Fruit fly (Drosophila melanogaster): ENCODE measurements around the gene CG32071.

Gene CG32071

dm6 chr3L:11124439-11124838 is 20.8 kb upstream of the CG32071 start:
- TF ChIP-seq CoRest (tag; optimal IDR thresholded peaks at IDR 0.05) (peak; percentile 13), bigmax (GFP tag; optimal IDR thresholded peaks at IDR 0.05) (no peak), CG2120 (GFP tag; optimal IDR thresholded peaks at IDR 0.05) (peak; percentile 36), CG17361 (GFP tag; IDR thresholded peaks at IDR 0.05) (peak; percentile 34; the same call in 1 of the 3 replicates), Sox100B (GFP tag; optimal IDR thresholded peaks at IDR 0.05) (peak; percentile 10), H2.0 (GFP tag; IDR thresholded peaks at IDR 0.05) (no peak), CG18262 (tag; optimal IDR thresholded peaks at IDR 0.05) (peak; percentile 34), sens (GFP tag) (peak; percentile 83), Hand (GFP tag; optimal IDR thresholded peaks at IDR 0.05) (no peak), nmo (GFP tag; optimal IDR thresholded peaks at IDR 0.05) (peak; percentile 14), CG31441 (GFP tag; IDR thresholded peaks at IDR 0.05) (peak; percentile 32; the same call in 1 of the 2 replicates), CG3065 (GFP tag; optimal IDR thresholded peaks at IDR 0.05) (no peak), bsh (GFP tag; optimal IDR thresholded peaks at IDR 0.05) (peak in 1 of 2 experiments; percentile 10), HLH3B (GFP tag; IDR thresholded peaks at IDR 0.05) (0 out of 2 replicates have a peak, but pooled peaks have one; percentile 21), row (GFP tag; IDR thresholded peaks at IDR 0.05) (peak; percentile 19; the same call in 1 of the 3 replicates), Eip74EF (GFP tag; optimal IDR thresholded peaks at IDR 0.05) (peak in 1 of 2 experiments; percentile 20), CG15269 (tag; optimal IDR thresholded peaks at IDR 0.05) (no peak), Ssrp (tag; optimal IDR thresholded peaks at IDR 0.05) (peak; percentile 11), zfh2 (GFP tag; optimal IDR thresholded peaks at IDR 0.05) (no peak), Pdp1 (GFP tag; optimal IDR thresholded peaks at IDR 0.05) (peak in 1 of 2 experiments; percentile 2), CG10979 (tag; optimal IDR thresholded peaks at IDR 0.05) (peak; percentile 27), fd96Cb (tag; optimal IDR thresholded peaks at IDR 0.05) (peak; percentile 7), CG12391 (tag; optimal IDR thresholded peaks at IDR 0.05) (peak; percentile 17), CG11504 (tag; optimal IDR thresholded peaks at IDR 0.05) (peak; percentile 46), lilli (GFP tag; optimal IDR thresholded peaks at IDR 0.05) (peak; percentile 37), CG2199 (GFP tag; IDR thresholded peaks at IDR 0.05) (no peak), CG2678 (tag; optimal IDR thresholded peaks at IDR 0.05) (peak; percentile 42), CG16863 (GFP tag; optimal IDR thresholded peaks at IDR 0.05) (no peak), Rfx (GFP tag; IDR thresholded peaks at IDR 0.05) (0 out of 2 replicates have a peak, but pooled peaks have one; percentile 20), Ets65A (GFP tag) (peak; percentile 24), CG4424 (GFP tag; optimal IDR thresholded peaks at IDR 0.05) (peak; percentile 20), Blimp-1 (GFP tag; optimal IDR thresholded peaks at IDR 0.05) (peak; percentile 16), PHDP (tag; optimal IDR thresholded peaks at IDR 0.05) (peak; percentile 23), unpg (GFP tag; optimal IDR thresholded peaks at IDR 0.05) (peak; percentile 30), dmrt99B (tag; optimal IDR thresholded peaks at IDR 0.05) (peak; percentile 29), gcm2 (GFP tag; optimal IDR thresholded peaks at IDR 0.05) (no peak), al (GFP tag; IDR thresholded peaks at IDR 0.05) (no peak), Xbp1 (GFP tag; optimal IDR thresholded peaks at IDR 0.05) (peak; percentile 1), CG1647 (GFP tag; optimal IDR thresholded peaks at IDR 0.05) (no peak), Oli (tag; optimal IDR thresholded peaks at IDR 0.05) (peak; percentile 44), lmd (GFP tag; IDR thresholded peaks at IDR 0.05) (0 out of 2 replicates have a peak, but pooled peaks have one; percentile 13), NfI (GFP tag; optimal IDR thresholded peaks at IDR 0.05) (peak; percentile 23), grau (tag; optimal IDR thresholded peaks at IDR 0.05) (peak; percentile 89), ara (GFP tag; IDR thresholded peaks at IDR 0.05) (no peak), CG7556 (GFP tag; optimal IDR thresholded peaks at IDR 0.05) (peak; percentile 6), kni (GFP tag; optimal IDR thresholded peaks at IDR 0.05) (no peak), Sox102F (GFP tag; optimal IDR thresholded peaks at IDR 0.05) (peak; percentile 6), gem (tag; optimal IDR thresholded peaks at IDR 0.05) (peak; percentile 52), Meics (GFP tag; optimal IDR thresholded peaks at IDR 0.05) (no peak)

Data from whole organism, embryonic.